Worm (Caenorhabditis elegans) whole organism, mixed stage, embryonic: ENCODE data around the gene C34F11.2.

Source experiments
- M03D4.4 ChIP-seq: sonication (generic microtip); optimal IDR thresholded peaks from 2 replicates; lab custom pipeline; 2017; ENCODE audit warnings: mild to moderate bottlenecking, missing genetic modification characterization, missing compliant biosample characterization
- bed-3 ChIP-seq: fragments of 200-800 bp; sonication (Bioruptor generic); optimal IDR thresholded peaks from 3 replicates; lab custom pipeline; 2018; ENCODE audit warnings: mild to moderate bottlenecking, missing genetic modification characterization, moderate library complexity, missing compliant biosample characterization
- ces-1 ChIP-seq: fragments of 150-350 bp; optimal IDR thresholded peaks from 2 replicates; lab custom pipeline; 2014; ENCODE audit warnings: missing biosample characterization, missing genetic modification reagents, missing genetic modification characterization
- flh-1 ChIP-seq: fragments of 200-800 bp; sonication (Bioruptor generic); optimal IDR thresholded peaks from 2 replicates; lab custom pipeline; 2018; ENCODE audit warnings: mild to moderate bottlenecking, missing genetic modification characterization, moderate library complexity, missing compliant biosample characterization
- lin-13 ChIP-seq: fragments of 150-350 bp; optimal IDR thresholded peaks from 2 replicates; lab custom pipeline; 2014; ENCODE audit warnings: missing biosample characterization, missing genetic modification characterization
- lsy-2 ChIP-seq: fragments of 150-350 bp; optimal IDR thresholded peaks from 2 replicates; lab custom pipeline; 2014; ENCODE audit warnings: missing biosample characterization, missing genetic modification characterization
- mep-1 ChIP-seq: fragments of 150-350 bp; optimal IDR thresholded peaks from 2 replicates; lab custom pipeline; 2017; ENCODE audit warnings: missing biosample characterization, missing genetic modification reagents, missing genetic modification characterization, inconsistent platforms
- nhr-28 ChIP-seq: fragments of 150-350 bp; optimal IDR thresholded peaks from 2 replicates; lab custom pipeline; 2014; ENCODE audit warnings: missing biosample characterization, missing genetic modification characterization
- pha-4 ChIP-seq: fragments of 150-350 bp; optimal IDR thresholded peaks from 2 replicates; lab custom pipeline; 2018; ENCODE audit warnings: missing biosample characterization, missing genetic modification reagents, missing genetic modification characterization
- unc-62 ChIP-seq: fragments of 150-350 bp; optimal IDR thresholded peaks from 2 replicates; lab custom pipeline; 2014; ENCODE audit warnings: missing biosample characterization, missing genetic modification reagents, missing genetic modification characterization
- ztf-11 ChIP-seq: fragments of 150-350 bp; optimal IDR thresholded peaks from 2 replicates; lab custom pipeline; 2014; ENCODE audit warnings: missing biosample characterization, missing genetic modification characterization

ce11 chrII:5220648-5221047 is 8.6 kb downstream of the C34F11.2 start:
- TF ChIP-seq mep-1 = no peak
- TF ChIP-seq nhr-28 (tag; lab: Kevin White, UChicago) = no peak
- TF ChIP-seq flh-1 (GFP tag; lab: Kevin White, UChicago) = no peak
- no peak for TF ChIP-seq unc-62 (GFP tag; lab: Kevin White, UChicago)
- TF ChIP-seq bed-3 (GFP tag; lab: Kevin White, UChicago) = no peak
- no peak for TF ChIP-seq lin-13
- no peak for TF ChIP-seq lsy-2 (tag; lab: Kevin White, UChicago)
- no peak for TF ChIP-seq M03D4.4 (tag; lab: Kevin White, UChicago)
- TF ChIP-seq ztf-11 (tag; lab: Kevin White, UChicago) = no peak
- TF ChIP-seq ces-1 (GFP tag; lab: Kevin White, UChicago) = no peak
- no peak for TF ChIP-seq pha-4 (tag; lab: Kevin White, UChicago)
